Worm (Caenorhabditis elegans) whole organism, L4/young adult: ENCODE results near the gene fbxa-206.

Experiments
- W03F9.2 ChIP-seq: fragments of 150-350 bp; optimal IDR thresholded peaks from 2 replicates; lab custom pipeline; 2014; ENCODE audit warnings: missing biosample characterization, missing genetic modification characterization
- dao-5 ChIP-seq: sonication (generic microtip); optimal IDR thresholded peaks from 2 replicates; lab custom pipeline; 2016; ENCODE audit warnings: missing genotype, missing genetic modification characterization, moderate library complexity, missing compliant biosample characterization
- him-1 ChIP-seq: sonication (generic microtip); optimal IDR thresholded peaks from 2 replicates; lab custom pipeline; 2016; ENCODE audit warnings: missing genotype, missing genetic modification reagents, missing genetic modification characterization, missing compliant biosample characterization

ce11 chrV:16904612-16905011, 13.7 kb downstream of the fbxa-206 start, which contains the start of gene nhr-262:
- no peak for TF ChIP-seq him-1
- TF ChIP-seq W03F9.2 (tag; lab: Kevin White, UChicago), result no peak
- no peak for TF ChIP-seq dao-5 (tag; lab: Kevin White, UChicago)
